Fruit fly (Drosophila melanogaster): ENCODE results near the gene CG2082.

CG2082 gene

dm6 chr3R:5758624-5759209 lies 22.2 kb downstream of the CG2082 start, which contains the start of gene Sec8 (continued):
- TF ChIP-seq Doc2 (GFP tag; IDR thresholded peaks at IDR 0.05), result no peak
- no peak for TF ChIP-seq Lim3 (GFP tag; IDR thresholded peaks at IDR 0.05)
- TF ChIP-seq ato (GFP tag; IDR thresholded peaks at IDR 0.05; ENCODE audit: partially characterized antibody), result peak; percentile 71
- peak; percentile 61 for TF ChIP-seq CG32532 (GFP tag; IDR thresholded peaks at IDR 0.05)
- TF ChIP-seq so (GFP tag; IDR thresholded peaks at IDR 0.05), result no peak
- TF ChIP-seq row (GFP tag; IDR thresholded peaks at IDR 0.05), result peak; percentile 77
- TF ChIP-seq CG12155 (GFP tag; optimal IDR thresholded peaks at IDR 0.05), result peak; percentile 51
- TF ChIP-seq CG33213 (GFP tag; optimal IDR thresholded peaks at IDR 0.05), result peak; percentile 85
- TF ChIP-seq tx (GFP tag; optimal IDR thresholded peaks at IDR 0.05), result peak; percentile 40
- TF ChIP-seq CG15601 (tag; optimal IDR thresholded peaks at IDR 0.05), result no peak
- peak; percentile 71; the same call in 2 of the 3 replicates for TF ChIP-seq HLH4C (GFP tag; IDR thresholded peaks at IDR 0.05; ENCODE audit: partially characterized antibody)
- peak; percentile 42; the same call in 1 of the 2 replicates for TF ChIP-seq CG6272 (GFP tag; IDR thresholded peaks at IDR 0.05)
- TF ChIP-seq CG11247 (GFP tag; IDR thresholded peaks at IDR 0.05), result 0 out of 2 replicates have a peak, but pooled peaks have one; percentile 17
- TF ChIP-seq ind (GFP tag; optimal IDR thresholded peaks at IDR 0.05), result peak; percentile 21
- TF ChIP-seq CG10366 (GFP tag; IDR thresholded peaks at IDR 0.05), result peak; percentile 25; the same call in 1 of the 2 replicates
- no peak for TF ChIP-seq CG17612 (GFP tag; IDR thresholded peaks at IDR 0.05)
- no peak for TF ChIP-seq Sox100B (GFP tag; optimal IDR thresholded peaks at IDR 0.05)
- TF ChIP-seq Dref (GFP tag; IDR thresholded peaks at IDR 0.05), result peak; percentile 51
- TF ChIP-seq CTCF (GFP tag; optimal IDR thresholded peaks at IDR 0.05), result no peak
- peak; percentile 30 for TF ChIP-seq CG3163 (GFP tag; optimal IDR thresholded peaks at IDR 0.05)
- TF ChIP-seq CG42726 (GFP tag; IDR thresholded peaks at IDR 0.05; ENCODE audit: partially characterized antibody), result peak; percentile 79
- TF ChIP-seq pnt (GFP tag; optimal IDR thresholded peaks at IDR 0.05), result peak; percentile 21
- TF ChIP-seq MESR4 (GFP tag; optimal IDR thresholded peaks at IDR 0.05), result peak; percentile 92
- peak; percentile 93 for TF ChIP-seq BEAF-32 (GFP tag; optimal IDR thresholded peaks at IDR 0.05)
- TF ChIP-seq gfzf (GFP tag; optimal IDR thresholded peaks at IDR 0.05), result peak; percentile 92
- TF ChIP-seq NK7.1 (GFP tag; optimal IDR thresholded peaks at IDR 0.05), result no peak
- TF ChIP-seq H15 (GFP tag; IDR thresholded peaks at IDR 0.05), result no peak
- TF ChIP-seq HmgZ (tag; optimal IDR thresholded peaks at IDR 0.05), result peak; percentile 59
- TF ChIP-seq CG18764 (GFP tag; optimal IDR thresholded peaks at IDR 0.05), result peak; percentile 17
- no peak for TF ChIP-seq CG1024 (GFP tag; IDR thresholded peaks at IDR 0.05)
- no peak for TF ChIP-seq Bdp1 (GFP tag; optimal IDR thresholded peaks at IDR 0.05)
- TF ChIP-seq CG3995 (GFP tag; optimal IDR thresholded peaks at IDR 0.05), result peak; percentile 93
- TF ChIP-seq CG17829 (tag; optimal IDR thresholded peaks at IDR 0.05), result peak; percentile 22
- TF ChIP-seq maf-S (GFP tag; optimal IDR thresholded peaks at IDR 0.05), result peak; percentile 31
- peak; percentile 68 for TF ChIP-seq YL-1 (GFP tag; optimal IDR thresholded peaks at IDR 0.05)
- no peak for TF ChIP-seq CG17328 (GFP tag; IDR thresholded peaks at IDR 0.05)
- peak; percentile 81; the same call in 2 of the 4 replicates for TF ChIP-seq chinmo (GFP tag; IDR thresholded peaks at IDR 0.05; ENCODE audit: partially characterized antibody)
- peak; percentile 18 for TF ChIP-seq CG13775 (GFP tag; optimal IDR thresholded peaks at IDR 0.05)
- TF ChIP-seq Stat92E (GFP tag; optimal IDR thresholded peaks at IDR 0.05), result peak in 1 of 3 experiments; percentile 15
- TF ChIP-seq Dad (GFP tag; optimal IDR thresholded peaks at IDR 0.05), result peak; percentile 57
- TF ChIP-seq CG13624 (GFP tag; optimal IDR thresholded peaks at IDR 0.05), result peak; percentile 64
- TF ChIP-seq dpn (GFP tag; optimal IDR thresholded peaks at IDR 0.05), result peak; percentile 42 to 52
- TF ChIP-seq CG10321 (GFP tag; IDR thresholded peaks at IDR 0.05), result no peak
- no peak for TF ChIP-seq CG17802 (tag; optimal IDR thresholded peaks at IDR 0.05)
- TF ChIP-seq Opbp (GFP tag; IDR thresholded peaks at IDR 0.05; ENCODE audit: partially characterized antibody), result peak; percentile 90
- peak; percentile 15 for TF ChIP-seq emc (GFP tag; optimal IDR thresholded peaks at IDR 0.05)
- TF ChIP-seq repo (GFP tag; optimal IDR thresholded peaks at IDR 0.05), result peak; percentile 41
- TF ChIP-seq CG33557 (GFP tag; optimal IDR thresholded peaks at IDR 0.05), result no peak
- peak; percentile 36; the same call in 1 of the 2 replicates for TF ChIP-seq lmd (GFP tag; IDR thresholded peaks at IDR 0.05)
- no peak for TF ChIP-seq lab (GFP tag; optimal IDR thresholded peaks at IDR 0.05)
- no peak for TF ChIP-seq Mes4 (GFP tag; optimal IDR thresholded peaks at IDR 0.05)

Data from whole organism, embryonic.